Fruit fly (Drosophila melanogaster) whole organism, embryonic: Measurements from ENCODE around the gene Duba.

Source experiments
- C15 ChIP-seq: fragments of 200-800 bp; sonication (Bioruptor generic); IDR thresholded peaks from 3 replicates; pipeline ENCODE4 v1.3.6; 2022; ENCODE audit warnings: missing biosample characterization, missing genetic modification characterization
- CG10267 ChIP-seq: fragments of 200-800 bp; sonication (Bioruptor generic); optimal IDR thresholded peaks from 2 replicates; lab custom pipeline; 2018; ENCODE audit warnings: missing biosample characterization, mild to moderate bottlenecking, missing genetic modification characterization, moderate library complexity
- CG11504 ChIP-seq: fragments of 200-800 bp; sonication (Bioruptor generic); optimal IDR thresholded peaks from 3 replicates; lab custom pipeline; 2019; ENCODE audit warnings: missing biosample characterization, mild to moderate bottlenecking, missing genetic modification characterization, moderate library complexity
- CG11696 ChIP-seq: fragments of 200-800 bp; sonication (Bioruptor generic); IDR thresholded peaks from 2 replicates; pipeline ENCODE4 v1.3.6; 2022; ENCODE audit warnings: missing biosample characterization, missing genetic modification characterization
- CG12104 ChIP-seq: fragments of 200-800 bp; sonication (Bioruptor generic); optimal IDR thresholded peaks from 3 replicates; lab custom pipeline; 2016; ENCODE audit warnings: missing biosample characterization, missing genetic modification characterization
- CG12391 ChIP-seq: fragments of 200-800 bp; sonication (Bioruptor generic); optimal IDR thresholded peaks from 3 replicates; lab custom pipeline; 2018; ENCODE audit warnings: missing biosample characterization, mild to moderate bottlenecking, missing genetic modification characterization, moderate library complexity
- CG15479 ChIP-seq: fragments of 200-800 bp; sonication (Bioruptor generic); optimal IDR thresholded peaks from 3 replicates; lab custom pipeline; 2019; ENCODE audit warnings: missing biosample characterization, mild to moderate bottlenecking, missing genetic modification characterization, moderate library complexity
- CG1602 ChIP-seq: fragments of 200-800 bp; sonication (Bioruptor generic); optimal IDR thresholded peaks from 3 replicates; lab custom pipeline; 2016; ENCODE audit warnings: missing biosample characterization, missing genetic modification characterization
- CG18262 ChIP-seq: fragments of 200-800 bp; optimal IDR thresholded peaks from 3 replicates; lab custom pipeline; 2019; ENCODE audit warnings: missing biosample characterization, mild to moderate bottlenecking, missing genetic modification characterization, moderate library complexity
- CG1832 ChIP-seq: fragments of 200-800 bp; sonication (Bioruptor generic); optimal IDR thresholded peaks from 2 replicates; lab custom pipeline; 2017; ENCODE audit warnings: missing biosample characterization, mild to moderate bottlenecking, missing genetic modification characterization, inconsistent platforms
- CG18619 ChIP-seq: fragments of 200-800 bp; sonication (Bioruptor generic); optimal IDR thresholded peaks from 3 replicates; lab custom pipeline; 2017; ENCODE audit warnings: missing biosample characterization, mild to moderate bottlenecking, missing genetic modification characterization
- CG2199 ChIP-seq: fragments of 200-800 bp; sonication (Bioruptor generic); IDR thresholded peaks from 3 replicates; pipeline ENCODE4 v1.3.6; 2022; ENCODE audit warnings: missing biosample characterization, missing genetic modification characterization
- CG2678 ChIP-seq: fragments of 200-800 bp; sonication (Bioruptor generic); optimal IDR thresholded peaks from 3 replicates; lab custom pipeline; 2019; ENCODE audit warnings: missing biosample characterization, mild to moderate bottlenecking, missing genetic modification characterization, moderate library complexity
- CG3407 ChIP-seq: fragments of 200-800 bp; sonication (Bioruptor generic); optimal IDR thresholded peaks from 2 replicates; lab custom pipeline; 2018; ENCODE audit warnings: missing biosample characterization, mild to moderate bottlenecking, missing genetic modification characterization
- CG34422 ChIP-seq: fragments of 200-800 bp; sonication (Bioruptor generic); IDR thresholded peaks from 3 replicates; pipeline ENCODE4 v1.3.6; 2022; ENCODE audit warnings: missing biosample characterization, missing genetic modification characterization
- CG5953 ChIP-seq: fragments of 200-800 bp; sonication (Bioruptor generic); IDR thresholded peaks from 2 replicates; pipeline ENCODE4 v1.3.6; 2022; ENCODE audit warnings: missing biosample characterization, missing genetic modification characterization
- CG6689 ChIP-seq: fragments of 200-800 bp; sonication (Bioruptor generic); IDR thresholded peaks from 2 replicates; pipeline ENCODE4 v1.3.6; 2022; ENCODE audit warnings: missing biosample characterization, missing genetic modification characterization
- CG6813 ChIP-seq: fragments of 200-800 bp; sonication (Bioruptor generic); optimal IDR thresholded peaks from 2 replicates; lab custom pipeline; 2017; ENCODE audit warnings: missing biosample characterization, missing genetic modification characterization, mild to moderate bottlenecking, moderate library complexity, missing genetic modification reagents
- CG8281 ChIP-seq: fragments of 200-800 bp; sonication (Bioruptor generic); optimal IDR thresholded peaks from 2 replicates; lab custom pipeline; 2018; ENCODE audit warnings: missing biosample characterization, mild to moderate bottlenecking, missing genetic modification characterization, moderate library complexity
- CG9215 ChIP-seq: fragments of 200-800 bp; sonication (Bioruptor generic); IDR thresholded peaks from 2 replicates; pipeline ENCODE4 v1.3.6; 2022; ENCODE audit warnings: missing biosample characterization, missing genetic modification characterization
- Dip3 ChIP-seq: fragments of 200-800 bp; sonication (Bioruptor generic); optimal IDR thresholded peaks from 3 replicates; lab custom pipeline; 2016; ENCODE audit warnings: missing biosample characterization, missing genetic modification characterization
- H2.0 ChIP-seq: fragments of 200-800 bp; sonication (Bioruptor generic); IDR thresholded peaks from 2 replicates; pipeline ENCODE4 v1.3.6; 2022; ENCODE audit warnings: missing biosample characterization, missing genetic modification characterization
- MESR4 ChIP-seq: fragments of 200-800 bp; sonication (Bioruptor generic); optimal IDR thresholded peaks from 2 replicates; lab custom pipeline; 2018; ENCODE audit warnings: missing biosample characterization, mild to moderate bottlenecking, missing genetic modification characterization, moderate library complexity
- Ptx1 ChIP-seq: fragments of 200-800 bp; sonication (Bioruptor generic); IDR thresholded peaks from 2 replicates; pipeline ENCODE4 v1.3.6; 2022; ENCODE audit warnings: missing biosample characterization, missing genetic modification characterization
- Xbp1 ChIP-seq: fragments of 200-800 bp; sonication (Bioruptor generic); optimal IDR thresholded peaks from 3 replicates; lab custom pipeline; 2016; ENCODE audit warnings: missing biosample characterization, mild to moderate bottlenecking, missing genetic modification characterization
- Xrp1 ChIP-seq: fragments of 200-800 bp; sonication (Bioruptor generic); IDR thresholded peaks from 2 replicates; pipeline ENCODE4 v1.3.6; 2022; ENCODE audit warnings: missing biosample characterization, missing genetic modification characterization
- bsh ChIP-seq, 2 experiments: fragments of 200-800 bp; sonication (Bioruptor generic); optimal IDR thresholded peaks; 2 replicates each; lab custom pipeline; 2017 to 2018; ENCODE audit warnings: mild to moderate bottlenecking in 2 of 2, missing biosample characterization in 2 of 2, missing genetic modification characterization in 2 of 2, moderate library complexity in 1 of 2
- cas ChIP-seq: fragments of 200-800 bp; sonication (Bioruptor generic); IDR thresholded peaks from 2 replicates; pipeline ENCODE4 v1.3.6; 2022; ENCODE audit warnings: missing biosample characterization, missing genetic modification characterization
- corto ChIP-seq: fragments of 200-800 bp; sonication (Bioruptor generic); optimal IDR thresholded peaks from 2 replicates; lab custom pipeline; 2016; ENCODE audit warnings: missing biosample characterization, mild to moderate bottlenecking, missing genetic modification characterization, moderate library complexity
- cwo ChIP-seq: fragments of 200-800 bp; sonication (Bioruptor generic); optimal IDR thresholded peaks from 3 replicates; lab custom pipeline; 2017; ENCODE audit warnings: missing biosample characterization, missing genetic modification characterization, mild to moderate bottlenecking, moderate library complexity, missing genetic modification reagents
- dmrt11E ChIP-seq: fragments of 200-800 bp; sonication (Bioruptor generic); optimal IDR thresholded peaks from 3 replicates; lab custom pipeline; 2018; ENCODE audit warnings: missing biosample characterization, mild to moderate bottlenecking, missing genetic modification characterization, moderate library complexity
- hb ChIP-seq: fragments of 200-800 bp; sonication (Bioruptor generic); IDR thresholded peaks from 3 replicates; pipeline ENCODE4 v1.3.6; 2022; ENCODE audit warnings: missing biosample characterization, missing genetic modification characterization; ENCODE audit not compliant: partially characterized antibody
- insv ChIP-seq, 2 experiments: fragments of 200-800 bp; sonication (Bioruptor generic); optimal IDR thresholded peaks; 3 replicates each; lab custom pipeline; 2016 to 2018; ENCODE audit warnings: missing biosample characterization in 2 of 2, missing genetic modification characterization in 2 of 2
- inv ChIP-seq: fragments of 200-800 bp; sonication (Bioruptor generic); IDR thresholded peaks from 2 replicates; pipeline ENCODE4 v1.3.6; 2022; ENCODE audit warnings: missing biosample characterization, missing genetic modification characterization; ENCODE audit not compliant: partially characterized antibody
- klu ChIP-seq: fragments of 200-800 bp; sonication (Bioruptor generic); IDR thresholded peaks from 2 replicates; pipeline ENCODE4 v1.3.6; 2022; ENCODE audit warnings: missing biosample characterization, missing genetic modification characterization
- kni ChIP-seq: fragments of 200-800 bp; sonication (Bioruptor generic); optimal IDR thresholded peaks from 3 replicates; lab custom pipeline; 2017; ENCODE audit warnings: mild to moderate bottlenecking, missing biosample characterization, missing genetic modification reagents, missing genetic modification characterization
- odd ChIP-seq: fragments of 200-800 bp; sonication (Bioruptor generic); optimal IDR thresholded peaks from 2 replicates; lab custom pipeline; 2017; ENCODE audit warnings: missing biosample characterization, mild to moderate bottlenecking, missing genetic modification characterization
- onecut ChIP-seq: fragments of 200-800 bp; sonication (Bioruptor generic); IDR thresholded peaks from 2 replicates; pipeline ENCODE4 v1.3.6; 2022; ENCODE audit warnings: missing biosample characterization, missing genetic modification characterization
- org-1 ChIP-seq: fragments of 200-800 bp; sonication (Bioruptor generic); optimal IDR thresholded peaks from 2 replicates; lab custom pipeline; 2017; ENCODE audit warnings: missing biosample characterization, missing genetic modification characterization
- pan ChIP-seq, 4 experiments: fragments of >200 bp in 3 of 4; fragments of 200-800 bp in 1 of 4; sonication (Bioruptor generic) in 1 of 4; optimal IDR thresholded peaks in 3 of 4; IDR thresholded peaks in 1 of 4; 2 replicates each; pipeline versions ENCODE4 v1.3.6 to Lab custom; 2017 to 2022; ENCODE audit warnings: missing biosample characterization in 2 of 4, missing genetic modification characterization in 2 of 4, mixed read lengths in 1 of 4
- sd ChIP-seq: fragments of 200-800 bp; sonication (Bioruptor generic); optimal IDR thresholded peaks from 3 replicates; lab custom pipeline; 2018; ENCODE audit warnings: missing biosample characterization, mild to moderate bottlenecking, missing genetic modification characterization, moderate library complexity
- sens-2 ChIP-seq: fragments of 200-800 bp; sonication (Bioruptor generic); IDR thresholded peaks from 2 replicates; pipeline ENCODE4 v1.3.6; 2022; ENCODE audit warnings: missing biosample characterization, missing genetic modification characterization
- sim ChIP-seq: fragments of 200-800 bp; sonication (Bioruptor generic); IDR thresholded peaks from 2 replicates; pipeline ENCODE4 v1.3.6; 2022; ENCODE audit warnings: missing biosample characterization, missing genetic modification characterization
- stc ChIP-seq: fragments of 200-800 bp; sonication (Bioruptor generic); IDR thresholded peaks from 2 replicates; pipeline ENCODE4 v1.3.6; 2022; ENCODE audit warnings: missing biosample characterization, missing genetic modification characterization
- toy ChIP-seq: fragments of 200-800 bp; sonication (Bioruptor generic); IDR thresholded peaks from 2 replicates; pipeline ENCODE4 v1.3.6; 2022; ENCODE audit warnings: missing biosample characterization, missing genetic modification characterization
- twi ChIP-seq: fragments of 200-800 bp; optimal IDR thresholded peaks from 2 replicates; lab custom pipeline; 2019; ENCODE audit warnings: missing biosample characterization, mild to moderate bottlenecking, missing genetic modification characterization, moderate library complexity
- usp ChIP-seq: fragments of >200 bp; optimal IDR thresholded peaks from 2 replicates; lab custom pipeline; 2017; ENCODE audit warnings: missing biosample characterization, missing genetic modification characterization

Gene Duba

dm6 chr3L:11587720-11588580, 21.3 kb downstream of the Duba start, which contains the start of gene rt (continued):
- TF ChIP-seq CG3407 (peak; percentile 68), org-1 (peak; percentile 46), CG18262 (tag; lab: Kevin White, UChicago) (peak; percentile 80), CG12104 (GFP tag; lab: Kevin White, UChicago) (no peak), sim (GFP tag; lab: Robert Waterston, UW) (no peak; the same call in 1 of the 2 replicates), CG10267 (tag; lab: Kevin White, UChicago) (peak; percentile 62), H2.0 (GFP tag; lab: Robert Waterston, UW) (peak; percentile 30; the same call in 1 of the 2 replicates), Dip3 (GFP tag; lab: Kevin White, UChicago) (no peak), CG11696 (GFP tag; lab: Robert Waterston, UW) (no peak), sd (tag; lab: Kevin White, UChicago) (peak; percentile 90), cwo (GFP tag; lab: Kevin White, UChicago) (peak; percentile 1), CG9215 (GFP tag; lab: Robert Waterston, UW) (no peak), CG2199 (GFP tag; lab: Robert Waterston, UW) (0 out of 3 replicates have a peak, but pooled peaks have one; percentile 67), CG6689 (GFP tag; lab: Robert Waterston, UW) (no peak; the same call in 1 of the 2 replicates), odd (GFP tag; lab: Kevin White, UChicago) (peak; percentile 25), dmrt11E (tag; lab: Kevin White, UChicago) (peak; percentile 83), Xbp1 (peak; percentile 52), onecut (GFP tag; lab: Robert Waterston, UW) (peak; percentile 46), twi (tag; lab: Kevin White, UChicago) (peak; percentile 51), corto (no peak), Xrp1 (GFP tag; lab: Robert Waterston, UW) (peak; percentile 75), hb (GFP tag; lab: Robert Waterston, UW) (no peak), bsh (GFP tag; optimal IDR thresholded peaks at IDR 0.05; lab: Kevin White, UChicago) (peak; percentile 52 to 77), pan (optimal IDR thresholded peaks at IDR 0.05; lab: Kevin White, UChicago) (no peak), pan (GFP tag; optimal IDR thresholded peaks at IDR 0.05 in 1 of 2, IDR thresholded peaks at IDR 0.05 in 1 of 2) (no peak), inv (GFP tag; lab: Robert Waterston, UW) (no peak), Ptx1 (GFP tag; lab: Robert Waterston, UW) (no peak; the same call in 1 of the 2 replicates), CG15479 (GFP tag; lab: Kevin White, UChicago) (no peak), CG11504 (tag; lab: Kevin White, UChicago) (peak; percentile 66), toy (GFP tag; lab: Robert Waterston, UW) (no peak), CG8281 (tag; lab: Kevin White, UChicago) (no peak), CG34422 (GFP tag; lab: Robert Waterston, UW) (peak; percentile 28; the same call in 1 of the 3 replicates), CG1602 (GFP tag; lab: Kevin White, UChicago) (peak; percentile 38), sens-2 (GFP tag; lab: Robert Waterston, UW) (peak; percentile 27; the same call in 1 of the 2 replicates), CG18619 (GFP tag; lab: Kevin White, UChicago) (peak; percentile 33), CG2678 (tag; lab: Kevin White, UChicago) (peak; percentile 68), CG6813 (peak; percentile 29), CG5953 (GFP tag; lab: Robert Waterston, UW) (peak; percentile 37; the same call in 1 of the 2 replicates), CG12391 (peak; percentile 59), CG1832 (no peak), stc (GFP tag; lab: Robert Waterston, UW) (0 out of 2 replicates have a peak, but pooled peaks have one; percentile 24), MESR4 (GFP tag; lab: Kevin White, UChicago) (no peak), cas (GFP tag; lab: Robert Waterston, UW) (no peak), kni (GFP tag; lab: Kevin White, UChicago) (peak; percentile 40), insv (GFP tag; optimal IDR thresholded peaks at IDR 0.05; lab: Kevin White, UChicago) (no peak), usp (GFP tag; lab: Kevin White, UChicago) (no peak), C15 (GFP tag; lab: Robert Waterston, UW) (no peak), klu (no peak)
